Fruit fly (Drosophila melanogaster): ENCODE results near the gene SsRbeta.

- TF ChIP-seq esn (GFP tag; optimal IDR thresholded peaks at IDR 0.05) (no peak), CG8632 (GFP tag; optimal IDR thresholded peaks at IDR 0.05) (no peak), CG1621 (tag; optimal IDR thresholded peaks at IDR 0.05) (no peak), Smox (GFP tag; optimal IDR thresholded peaks at IDR 0.05) (no peak)
Measured at dm6 chr3L:16160073-16160398, 30.6 kb downstream of the SsRbeta start.

All from whole organism, prepupa.